Fruit fly (Drosophila melanogaster) whole organism, embryonic: ENCODE data around the gene CG5180.

Experiments
- Asciz ChIP-seq: fragments of 200-800 bp; sonication (Bioruptor generic); optimal IDR thresholded peaks from 2 replicates; lab custom pipeline; 2017; ENCODE audit warnings: missing biosample characterization, mild to moderate bottlenecking, missing genetic modification characterization, missing genetic modification reagents
- B-H2 ChIP-seq: fragments of 200-800 bp; sonication (Bioruptor generic); optimal IDR thresholded peaks from 2 replicates; lab custom pipeline; 2018; ENCODE audit warnings: missing biosample characterization, mild to moderate bottlenecking, missing genetic modification characterization
- Blimp-1 ChIP-seq: fragments of 200-800 bp; sonication (Bioruptor generic); optimal IDR thresholded peaks from 3 replicates; lab custom pipeline; 2018; ENCODE audit warnings: missing biosample characterization, missing genetic modification characterization, mild to moderate bottlenecking, moderate library complexity, missing genetic modification reagents
- BtbVII ChIP-seq: fragments of 200-800 bp; sonication (Bioruptor generic); optimal IDR thresholded peaks from 3 replicates; lab custom pipeline; 2017; ENCODE audit warnings: missing biosample characterization, mild to moderate bottlenecking, missing genetic modification characterization
- CG10462 ChIP-seq: fragments of 200-800 bp; sonication (Bioruptor generic); optimal IDR thresholded peaks from 2 replicates; lab custom pipeline; 2016; ENCODE audit warnings: missing biosample characterization, missing genetic modification characterization
- CG12219 ChIP-seq: fragments of 200-800 bp; sonication (Bioruptor generic); optimal IDR thresholded peaks from 3 replicates; lab custom pipeline; 2018; ENCODE audit warnings: missing biosample characterization, mild to moderate bottlenecking, missing genetic modification characterization
- CG12942 ChIP-seq: fragments of 200-800 bp; sonication (Bioruptor generic); optimal IDR thresholded peaks from 3 replicates; lab custom pipeline; 2016; ENCODE audit warnings: missing biosample characterization, missing genetic modification characterization
- CG13296 ChIP-seq: fragments of 200-800 bp; sonication (Bioruptor generic); optimal IDR thresholded peaks from 3 replicates; lab custom pipeline; 2018; ENCODE audit warnings: missing biosample characterization, mild to moderate bottlenecking, missing genetic modification characterization
- CG13624 ChIP-seq: fragments of 200-800 bp; sonication (Bioruptor generic); optimal IDR thresholded peaks from 2 replicates; lab custom pipeline; 2016; ENCODE audit warnings: missing biosample characterization, missing genetic modification characterization
- CG15073 ChIP-seq: fragments of 200-800 bp; sonication (Bioruptor generic); optimal IDR thresholded peaks from 2 replicates; lab custom pipeline; 2016; ENCODE audit warnings: missing biosample characterization, missing genetic modification characterization
- CG15479 ChIP-seq: fragments of 200-800 bp; sonication (Bioruptor generic); optimal IDR thresholded peaks from 3 replicates; lab custom pipeline; 2019; ENCODE audit warnings: missing biosample characterization, mild to moderate bottlenecking, missing genetic modification characterization, moderate library complexity
- CG18599 ChIP-seq: fragments of 200-800 bp; sonication (Bioruptor generic); optimal IDR thresholded peaks from 3 replicates; lab custom pipeline; 2017; ENCODE audit warnings: missing biosample characterization, missing genetic modification characterization, mild to moderate bottlenecking, moderate library complexity, missing genetic modification reagents
- CG30403 ChIP-seq: fragments of 200-800 bp; sonication (Bioruptor generic); optimal IDR thresholded peaks from 3 replicates; lab custom pipeline; 2016; ENCODE audit warnings: missing biosample characterization, missing genetic modification characterization
- CG32532 ChIP-seq: fragments of 200-800 bp; sonication (Bioruptor generic); IDR thresholded peaks from 2 replicates; pipeline ENCODE4 v1.3.6; 2022; ENCODE audit warnings: missing biosample characterization, missing genetic modification characterization
- CG32772 ChIP-seq: fragments of 200-800 bp; sonication (Bioruptor generic); IDR thresholded peaks from 2 replicates; pipeline ENCODE4 v1.3.6; 2022; ENCODE audit warnings: missing biosample characterization, missing genetic modification characterization
- CG6272 ChIP-seq: fragments of 200-800 bp; sonication (Bioruptor generic); IDR thresholded peaks from 2 replicates; pipeline ENCODE4 v1.3.6; 2022; ENCODE audit warnings: missing biosample characterization, missing genetic modification characterization
- CG7271 ChIP-seq: fragments of 200-800 bp; sonication (Bioruptor generic); optimal IDR thresholded peaks from 2 replicates; lab custom pipeline; 2018; ENCODE audit warnings: missing biosample characterization, mild to moderate bottlenecking, missing genetic modification characterization, moderate library complexity
- CG9876 ChIP-seq: fragments of 200-800 bp; sonication (Bioruptor generic); optimal IDR thresholded peaks from 2 replicates; lab custom pipeline; 2016; ENCODE audit warnings: missing biosample characterization, missing genetic modification characterization
- CHES-1-like ChIP-seq: fragments of 200-800 bp; sonication (Bioruptor generic); optimal IDR thresholded peaks from 2 replicates; lab custom pipeline; 2016; ENCODE audit warnings: missing biosample characterization, missing genetic modification characterization
- CTCF ChIP-seq: fragments of 200-800 bp; sonication (Bioruptor generic); optimal IDR thresholded peaks from 2 replicates; lab custom pipeline; 2017; ENCODE audit warnings: missing biosample characterization, mild to moderate bottlenecking, missing genetic modification characterization, moderate library complexity
- CrebB ChIP-seq: fragments of 200-800 bp; sonication (Bioruptor generic); optimal IDR thresholded peaks from 3 replicates; lab custom pipeline; 2018; ENCODE audit warnings: missing biosample characterization, mild to moderate bottlenecking, missing genetic modification characterization
- Dll ChIP-seq: fragments of 200-800 bp; sonication (Bioruptor generic); IDR thresholded peaks from 4 replicates; pipeline ENCODE4 v1.3.6; 2022; ENCODE audit warnings: missing biosample characterization, missing genetic modification characterization; ENCODE audit not compliant: partially characterized antibody
- Dref ChIP-seq: fragments of 200-800 bp; sonication (Bioruptor generic); IDR thresholded peaks from 2 replicates; pipeline ENCODE4 v1.3.6; 2022; ENCODE audit warnings: missing biosample characterization, missing genetic modification characterization
- Fer3 ChIP-seq: fragments of 200-800 bp; sonication (Bioruptor generic); optimal IDR thresholded peaks from 2 replicates; lab custom pipeline; 2018; ENCODE audit warnings: missing biosample characterization, mild to moderate bottlenecking, missing genetic modification characterization, moderate library complexity
- HHEX ChIP-seq: fragments of 200-800 bp; sonication (Bioruptor generic); optimal IDR thresholded peaks from 3 replicates; lab custom pipeline; 2017; ENCODE audit warnings: missing biosample characterization, mild to moderate bottlenecking, missing genetic modification characterization, missing genetic modification reagents
- Med ChIP-seq: fragments of 200-800 bp; sonication (Bioruptor generic); peaks from one replicate; lab custom pipeline; 2016; ENCODE audit warnings: missing biosample characterization, missing genetic modification characterization, mild to moderate bottlenecking, inconsistent platforms, moderate library complexity
- Meics ChIP-seq: fragments of 200-800 bp; sonication (Bioruptor generic); optimal IDR thresholded peaks from 2 replicates; lab custom pipeline; 2017; ENCODE audit warnings: missing biosample characterization, mild to moderate bottlenecking, missing genetic modification characterization
- Mrtf ChIP-seq: fragments of 200-800 bp; sonication (Bioruptor generic); IDR thresholded peaks from 3 replicates; pipeline ENCODE4 v1.3.6; 2022; ENCODE audit warnings: missing biosample characterization, missing genetic modification characterization
- Spps ChIP-seq: fragments of 200-800 bp; sonication (Bioruptor generic); optimal IDR thresholded peaks from 2 replicates; lab custom pipeline; 2018; ENCODE audit warnings: missing biosample characterization, mild to moderate bottlenecking, missing genetic modification characterization
- Taf1 ChIP-seq: fragments of 200-800 bp; sonication (Bioruptor generic); IDR thresholded peaks from 2 replicates; pipeline ENCODE4 v1.3.6; 2022; ENCODE audit warnings: missing biosample characterization, missing genetic modification characterization
- ac ChIP-seq: fragments of 200-800 bp; sonication (Bioruptor generic); optimal IDR thresholded peaks from 3 replicates; lab custom pipeline; 2017; ENCODE audit warnings: missing biosample characterization, mild to moderate bottlenecking, missing genetic modification characterization
- bbx ChIP-seq: fragments of 200-800 bp; sonication (Bioruptor generic); IDR thresholded peaks from 2 replicates; pipeline ENCODE4 v1.3.6; 2022; ENCODE audit warnings: missing biosample characterization, missing genetic modification characterization; ENCODE audit not compliant: partially characterized antibody
- cg ChIP-seq: fragments of 200-800 bp; sonication (Bioruptor generic); optimal IDR thresholded peaks from 3 replicates; lab custom pipeline; 2019; ENCODE audit warnings: missing biosample characterization, mild to moderate bottlenecking, missing genetic modification characterization, moderate library complexity
- crol ChIP-seq: fragments of 200-800 bp; sonication (Bioruptor generic); IDR thresholded peaks from 2 replicates; pipeline ENCODE4 v1.3.6; 2022; ENCODE audit warnings: missing biosample characterization, missing genetic modification characterization
- cwo ChIP-seq: fragments of 200-800 bp; sonication (Bioruptor generic); optimal IDR thresholded peaks from 3 replicates; lab custom pipeline; 2017; ENCODE audit warnings: missing biosample characterization, missing genetic modification characterization, mild to moderate bottlenecking, moderate library complexity, missing genetic modification reagents
- disco-r ChIP-seq: fragments of 200-800 bp; sonication (Bioruptor generic); optimal IDR thresholded peaks from 2 replicates; lab custom pipeline; 2016; ENCODE audit warnings: missing biosample characterization, missing genetic modification characterization
- lab ChIP-seq: fragments of 200-800 bp; sonication (Bioruptor generic); optimal IDR thresholded peaks from 3 replicates; lab custom pipeline; 2017; ENCODE audit warnings: missing biosample characterization, missing genetic modification characterization, mild to moderate bottlenecking, moderate library complexity, missing genetic modification reagents
- maf-S ChIP-seq: fragments of 200-800 bp; sonication (Bioruptor generic); optimal IDR thresholded peaks from 2 replicates; lab custom pipeline; 2016; ENCODE audit warnings: missing biosample characterization, missing genetic modification characterization
- nom ChIP-seq: fragments of 200-800 bp; sonication (Bioruptor generic); optimal IDR thresholded peaks from 2 replicates; lab custom pipeline; 2017; ENCODE audit warnings: missing biosample characterization, missing genetic modification characterization, mild to moderate bottlenecking, moderate library complexity, missing genetic modification reagents
- otp ChIP-seq: fragments of 200-800 bp; sonication (Bioruptor generic); IDR thresholded peaks from 3 replicates; pipeline ENCODE4, ENCODE4 v1.3.6; 2022; ENCODE audit warnings: missing biosample characterization, missing genetic modification characterization
- run ChIP-seq: fragments of 200-800 bp; sonication (Bioruptor generic); optimal IDR thresholded peaks from 3 replicates; lab custom pipeline; 2018; ENCODE audit warnings: missing biosample characterization, mild to moderate bottlenecking, missing genetic modification characterization
- sc ChIP-seq, 3 experiments: fragments of >200 bp in 2 of 3; fragments of 200-800 bp in 1 of 3; sonication (Bioruptor generic) in 1 of 3; optimal IDR thresholded peaks; 2 replicates in 2 of 3; 3 replicates in 1 of 3; lab custom pipeline; 2017; ENCODE audit warnings: mild to moderate bottlenecking in 1 of 3, missing biosample characterization in 1 of 3, missing genetic modification characterization in 1 of 3, missing genetic modification reagents in 1 of 3
- sens ChIP-seq: fragments of 200-800 bp; sonication (Bioruptor generic); peaks from one replicate; lab custom pipeline; 2016; ENCODE audit warnings: missing biosample characterization, missing genetic modification characterization
- seq ChIP-seq: fragments of 200-800 bp; sonication (Bioruptor generic); IDR thresholded peaks from 2 replicates; pipeline ENCODE4 v1.3.6; 2022; ENCODE audit warnings: missing biosample characterization, missing genetic modification characterization
- tna ChIP-seq: fragments of 200-800 bp; sonication (Bioruptor generic); IDR thresholded peaks from 2 replicates; pipeline ENCODE4 v1.3.6; 2022; ENCODE audit warnings: missing biosample characterization, missing genetic modification characterization; ENCODE audit not compliant: partially characterized antibody
- unc-4 ChIP-seq: fragments of 200-800 bp; sonication (Bioruptor generic); IDR thresholded peaks from 2 replicates; pipeline ENCODE4 v1.3.6; 2022; ENCODE audit warnings: missing biosample characterization, missing genetic modification characterization; ENCODE audit not compliant: partially characterized antibody
- vvl ChIP-seq: fragments of 200-800 bp; sonication (Bioruptor generic); IDR thresholded peaks from 2 replicates; pipeline ENCODE4 v1.3.6; 2022; ENCODE audit warnings: missing biosample characterization, missing genetic modification characterization
- zf30C ChIP-seq: fragments of 200-800 bp; sonication (Bioruptor generic); optimal IDR thresholded peaks from 3 replicates; lab custom pipeline; 2018; ENCODE audit warnings: missing biosample characterization, mild to moderate bottlenecking, missing genetic modification characterization

CG5180 gene

dm6 chr3R:20560019-20560667 lies 2.4 kb downstream of the CG5180 start, which contains the start of gene CG15922 (continued):
- TF ChIP-seq zf30C (no peak), cwo (peak; percentile 39), CrebB (no peak), nom (peak; percentile 81), sens (peak; percentile 42), CG15479 (no peak)

- TF ChIP-seq B-H2 (GFP tag; lab: Kevin White, UChicago) (no peak), CG12219 (GFP tag; lab: Kevin White, UChicago) (no peak), Asciz (no peak), Taf1 (GFP tag; lab: Robert Waterston, UW) (no peak), CG15073 (GFP tag; lab: Kevin White, UChicago) (no peak), Blimp-1 (GFP tag; lab: Kevin White, UChicago) (no peak), Fer3 (tag; lab: Kevin White, UChicago) (no peak), Spps (no peak), Dref (GFP tag; lab: Robert Waterston, UW) (no peak), crol (GFP tag; lab: Robert Waterston, UW) (peak; percentile 35; the same call in 1 of the 2 replicates), run (tag; lab: Kevin White, UChicago) (no peak), CG6272 (GFP tag; lab: Robert Waterston, UW) (no peak), CG13624 (GFP tag; lab: Kevin White, UChicago) (no peak), CG10462 (GFP tag; lab: Kevin White, UChicago) (no peak), Meics (GFP tag; lab: Kevin White, UChicago) (no peak), lab (GFP tag; lab: Kevin White, UChicago) (no peak), cg (GFP tag; lab: Kevin White, UChicago) (peak; percentile 12), bbx (GFP tag; lab: Robert Waterston, UW) (no peak), vvl (GFP tag; lab: Robert Waterston, UW) (0 out of 2 replicates have a peak, but pooled peaks have one; percentile 2), disco-r (GFP tag; lab: Kevin White, UChicago) (no peak), CG32532 (GFP tag; lab: Robert Waterston, UW) (no peak), Dll (GFP tag; lab: Robert Waterston, UW) (peak; percentile 55; the same call in 3 of the 4 replicates), CG18599 (GFP tag; lab: Kevin White, UChicago) (no peak), CG30403 (GFP tag; lab: Kevin White, UChicago) (no peak), CTCF (no peak), unc-4 (0 out of 2 replicates have a peak, but pooled peaks have one; percentile 31), Med (GFP tag; lab: Kevin White, UChicago) (peak; percentile 4), BtbVII (no peak), CG7271 (tag; lab: Kevin White, UChicago) (no peak), tna (GFP tag; lab: Robert Waterston, UW) (no peak), CHES-1-like (GFP tag; lab: Kevin White, UChicago) (no peak), CG9876 (no peak), ac (peak; percentile 13), otp (peak; percentile 56; the same call in 1 of the 3 replicates), seq (GFP tag; lab: Robert Waterston, UW) (peak; percentile 21; the same call in 1 of the 2 replicates), CG32772 (GFP tag; lab: Robert Waterston, UW) (no peak), Mrtf (GFP tag; lab: Robert Waterston, UW) (no peak), maf-S (no peak), CG12942 (no peak), sc (optimal IDR thresholded peaks at IDR 0.05; lab: Kevin White, UChicago) (no peak), sc (GFP tag; optimal IDR thresholded peaks at IDR 0.05; lab: Kevin White, UChicago) (no peak), HHEX (GFP tag; lab: Kevin White, UChicago) (no peak), CG13296 (GFP tag; lab: Kevin White, UChicago) (no peak)
Observed at dm6 chr3R:20560668-20561226, 3.0 kb downstream of the CG5180 start, which contains the start of gene CG5191. TSS of gene CG5191 (plus strand) at chr3R:20560865.
